Fruit fly (Drosophila melanogaster) whole organism: ENCODE measurements around the gene CG4133.

Experiments
- CG8478 ChIP-seq: fragments of >200 bp; optimal IDR thresholded peaks from 2 replicates; lab custom pipeline; 2018; ENCODE audit warnings: inconsistent platforms
- Dll ChIP-seq: fragments of >200 bp; optimal IDR thresholded peaks from 2 replicates; lab custom pipeline; 2017
- EcR ChIP-seq, 2 experiments: fragments of >200 bp; optimal IDR thresholded peaks; 2 replicates each; lab custom pipeline; 2017; ENCODE audit warnings: missing biosample characterization in 2 of 2, missing genetic modification characterization in 2 of 2, missing genetic modification reagents in 2 of 2
- pan ChIP-seq: fragments of >200 bp; optimal IDR thresholded peaks from 2 replicates; lab custom pipeline; 2017
- psq ChIP-seq: fragments of >200 bp; optimal IDR thresholded peaks from 2 replicates; lab custom pipeline; 2017
- usp ChIP-seq: fragments of >200 bp; optimal IDR thresholded peaks from 2 replicates; lab custom pipeline; 2017; ENCODE audit warnings: missing biosample characterization, missing genetic modification characterization, mixed read lengths

DNA sequence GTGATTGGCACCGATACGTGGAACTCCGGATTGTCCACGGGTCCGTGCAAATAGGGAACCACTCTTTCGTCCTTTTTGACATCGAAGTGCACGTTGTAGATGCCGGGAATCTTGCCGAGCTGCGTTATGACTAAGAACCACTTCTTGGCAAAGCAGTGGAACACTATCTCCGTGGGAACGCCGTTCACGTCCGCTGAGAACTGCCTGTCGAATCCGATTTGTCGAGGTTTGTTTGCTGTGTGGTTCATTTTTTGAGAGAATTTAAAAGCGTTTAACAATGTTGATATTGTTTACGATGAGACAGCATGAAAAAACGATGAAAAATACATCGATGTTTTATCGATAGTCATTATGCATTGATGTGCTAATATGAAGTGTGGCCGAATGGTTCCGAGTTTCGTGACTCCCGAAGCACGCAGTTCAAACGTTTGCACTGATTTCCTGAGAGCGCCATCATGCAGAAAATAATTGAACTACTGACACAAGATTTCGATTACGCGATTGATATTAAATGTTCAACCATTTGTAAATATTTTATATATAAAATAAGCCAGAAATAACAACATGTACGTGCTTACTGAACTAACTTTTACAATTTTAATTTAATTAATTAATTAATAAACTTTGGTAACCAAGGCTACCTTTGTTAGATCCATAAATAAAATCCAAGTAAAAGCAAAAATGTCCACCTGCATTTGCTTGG lies 34.1 kb upstream of the CG4133 start, which contains the start of the genes CG11885 and CG13692:
- TF ChIP-seq CG8478 (lab: Kevin White, UChicago) (no peak), Dll (lab: Kevin White, UChicago) (no peak), pan (no peak), usp (GFP tag; lab: Kevin White, UChicago) (no peak), psq (lab: Kevin White, UChicago) (no peak), EcR (GFP tag; optimal IDR thresholded peaks at IDR 0.05; lab: Kevin White, UChicago) (no peak)
